Fruit fly (Drosophila melanogaster): Measurements from ENCODE around the gene CG31287.

- TF ChIP-seq cnc (optimal IDR thresholded peaks at IDR 0.05) (no peak), toe (GFP tag; optimal IDR thresholded peaks at IDR 0.05) (no peak), Clk (GFP tag; optimal IDR thresholded peaks at IDR 0.05) (no peak), bab1 (GFP tag; optimal IDR thresholded peaks at IDR 0.05) (no peak), CG33017 (tag; optimal IDR thresholded peaks at IDR 0.05) (no peak), CG12768 (GFP tag; optimal IDR thresholded peaks at IDR 0.05) (no peak), kay (GFP tag; ENCODE audit: borderline replicate concordance) (peak; percentile 56), CG5204 (GFP tag; optimal IDR thresholded peaks at IDR 0.05) (no peak), CG11617 (GFP tag; optimal IDR thresholded peaks at IDR 0.05) (no peak), CG7045 (GFP tag; optimal IDR thresholded peaks at IDR 0.05) (no peak), pad (GFP tag; optimal IDR thresholded peaks at IDR 0.05) (no peak)
Measured at dm6 chr3R:16213792-16214473, 10.8 kb downstream of the CG31287 start.
